Fruit fly (Drosophila melanogaster) whole organism, prepupa: ENCODE results near the gene euc.

ENCODE experiments used
- CG11294 ChIP-seq: fragments of 200-800 bp; sonication (Bioruptor generic); IDR thresholded peaks from 2 replicates; pipeline ENCODE4 v1.3.6; 2022; ENCODE audit warnings: missing biosample characterization, missing genetic modification characterization
- CG15336 ChIP-seq: fragments of 200-800 bp; sonication (Bioruptor generic); IDR thresholded peaks from 2 replicates; pipeline ENCODE4 v1.3.6; 2022; ENCODE audit warnings: missing biosample characterization, missing genetic modification characterization
- CG1621 ChIP-seq: fragments of 200-800 bp; sonication (Bioruptor generic); optimal IDR thresholded peaks from 3 replicates; lab custom pipeline; 2018; ENCODE audit warnings: missing biosample characterization, mild to moderate bottlenecking, missing genetic modification characterization
- CG16779 ChIP-seq: fragments of 200-800 bp; sonication (Bioruptor generic); optimal IDR thresholded peaks from 3 replicates; lab custom pipeline; 2017; ENCODE audit warnings: missing biosample characterization, mild to moderate bottlenecking, missing genetic modification characterization
- CG31627 ChIP-seq: fragments of 200-800 bp; sonication (Bioruptor generic); optimal IDR thresholded peaks from 3 replicates; lab custom pipeline; 2016; ENCODE audit warnings: missing biosample characterization, missing genetic modification characterization
- CG32006 ChIP-seq: fragments of 200-800 bp; sonication (Bioruptor generic); optimal IDR thresholded peaks from 3 replicates; lab custom pipeline; 2017; ENCODE audit warnings: missing biosample characterization, mild to moderate bottlenecking, missing genetic modification characterization
- CG34406 ChIP-seq: fragments of 200-800 bp; sonication (Bioruptor generic); optimal IDR thresholded peaks from 3 replicates; lab custom pipeline; 2016; ENCODE audit warnings: missing biosample characterization, missing genetic modification characterization
- CG4318 ChIP-seq: fragments of 200-800 bp; sonication (Bioruptor generic); optimal IDR thresholded peaks from 3 replicates; lab custom pipeline; 2017; ENCODE audit warnings: missing biosample characterization, mild to moderate bottlenecking, missing genetic modification characterization
- CG6163 ChIP-seq: fragments of 200-800 bp; sonication (Bioruptor generic); IDR thresholded peaks from 3 replicates; pipeline ENCODE4 v1.3.6; 2022; ENCODE audit warnings: missing biosample characterization, missing genetic modification characterization
- CG6276 ChIP-seq: fragments of 200-800 bp; sonication (Bioruptor generic); optimal IDR thresholded peaks from 2 replicates; lab custom pipeline; 2017; ENCODE audit warnings: missing biosample characterization, mild to moderate bottlenecking, missing genetic modification characterization
- CG6792 ChIP-seq: fragments of 200-800 bp; sonication (Bioruptor generic); optimal IDR thresholded peaks from 3 replicates; lab custom pipeline; 2016; ENCODE audit warnings: missing biosample characterization, missing genetic modification characterization
- CG6808 ChIP-seq: fragments of 200-800 bp; sonication (Bioruptor generic); optimal IDR thresholded peaks from 3 replicates; lab custom pipeline; 2017; ENCODE audit warnings: missing biosample characterization, missing genetic modification characterization, mild to moderate bottlenecking, moderate library complexity, missing genetic modification reagents
- CG7368 ChIP-seq: fragments of 200-800 bp; sonication (Bioruptor generic); optimal IDR thresholded peaks from 3 replicates; lab custom pipeline; 2016; ENCODE audit warnings: missing biosample characterization, missing genetic modification characterization
- CG8119 ChIP-seq: fragments of 200-800 bp; sonication (Bioruptor generic); IDR thresholded peaks from 3 replicates; pipeline ENCODE4 v1.3.6; 2022; ENCODE audit warnings: missing biosample characterization, missing genetic modification characterization
- CG8319 ChIP-seq: fragments of 200-800 bp; sonication (Bioruptor generic); optimal IDR thresholded peaks from 3 replicates; lab custom pipeline; 2016; ENCODE audit warnings: missing biosample characterization, missing genetic modification characterization
- CG8632 ChIP-seq: fragments of 200-800 bp; sonication (Bioruptor generic); optimal IDR thresholded peaks from 3 replicates; lab custom pipeline; 2016; ENCODE audit warnings: missing biosample characterization, missing genetic modification characterization
- CG9139 ChIP-seq: fragments of 200-800 bp; sonication (Bioruptor generic); optimal IDR thresholded peaks from 3 replicates; lab custom pipeline; 2017; ENCODE audit warnings: missing biosample characterization, mild to moderate bottlenecking, missing genetic modification characterization
- Eip75B ChIP-seq: fragments of 200-800 bp; sonication (Bioruptor generic); optimal IDR thresholded peaks from 3 replicates; lab custom pipeline; 2016; ENCODE audit warnings: missing biosample characterization, missing genetic modification characterization
- Eip78C ChIP-seq: fragments of 200-800 bp; sonication (Bioruptor generic); peaks from one replicate; lab custom pipeline; 2016; ENCODE audit warnings: missing biosample characterization, missing genetic modification characterization
- Eip93F ChIP-seq: fragments of 200-800 bp; sonication (Bioruptor generic); optimal IDR thresholded peaks from 2 replicates; lab custom pipeline; 2016; ENCODE audit warnings: missing biosample characterization, mild to moderate bottlenecking, missing genetic modification characterization
- Ets96B ChIP-seq: fragments of 200-800 bp; optimal IDR thresholded peaks from 2 replicates; lab custom pipeline; 2019; ENCODE audit warnings: missing biosample characterization, mild to moderate bottlenecking, missing genetic modification characterization, moderate library complexity
- Gug ChIP-seq: fragments of 200-800 bp; sonication (Bioruptor generic); IDR thresholded peaks from 2 replicates; pipeline ENCODE4 v1.3.6; 2022; ENCODE audit warnings: missing biosample characterization, missing genetic modification characterization
- Hr38 ChIP-seq: sonication (Bioruptor generic); optimal IDR thresholded peaks from 2 replicates; lab custom pipeline; 2016; ENCODE audit warnings: missing biosample characterization, missing genetic modification characterization
- Hr39 ChIP-seq: fragments of 200-800 bp; sonication (Bioruptor generic); optimal IDR thresholded peaks from 2 replicates; lab custom pipeline; 2016; ENCODE audit warnings: missing biosample characterization, missing genetic modification characterization
- Hr4 ChIP-seq: fragments of 200-800 bp; sonication (Bioruptor generic); optimal IDR thresholded peaks from 3 replicates; lab custom pipeline; 2016; ENCODE audit warnings: missing biosample characterization, missing genetic modification characterization
- Met ChIP-seq: fragments of 200-800 bp; sonication (Bioruptor generic); optimal IDR thresholded peaks from 3 replicates; lab custom pipeline; 2016; ENCODE audit warnings: missing biosample characterization, missing genetic modification characterization
- OdsH ChIP-seq: fragments of 200-800 bp; sonication (Bioruptor generic); optimal IDR thresholded peaks from 3 replicates; lab custom pipeline; 2016; ENCODE audit warnings: missing biosample characterization, missing genetic modification characterization
- Smox ChIP-seq: fragments of 200-800 bp; sonication (Bioruptor generic); optimal IDR thresholded peaks from 3 replicates; lab custom pipeline; 2016; ENCODE audit warnings: missing biosample characterization, missing genetic modification characterization
- Sox14 ChIP-seq: fragments of 200-800 bp; sonication (Bioruptor generic); optimal IDR thresholded peaks from 3 replicates; lab custom pipeline; 2016; ENCODE audit warnings: missing biosample characterization, missing genetic modification characterization
- Sox15 ChIP-seq: fragments of 200-800 bp; sonication (Bioruptor generic); optimal IDR thresholded peaks from 3 replicates; lab custom pipeline; 2016; ENCODE audit warnings: missing biosample characterization, missing genetic modification characterization
- achi ChIP-seq: fragments of 200-800 bp; sonication (Bioruptor generic); optimal IDR thresholded peaks from 3 replicates; lab custom pipeline; 2016; ENCODE audit warnings: missing biosample characterization, missing genetic modification characterization
- acj6 ChIP-seq: fragments of 200-800 bp; sonication (Bioruptor generic); optimal IDR thresholded peaks from 3 replicates; lab custom pipeline; 2016; ENCODE audit warnings: missing biosample characterization, missing genetic modification characterization
- dac ChIP-seq: fragments of 200-800 bp; sonication (Bioruptor generic); optimal IDR thresholded peaks from 2 replicates; lab custom pipeline; 2017; ENCODE audit warnings: missing biosample characterization, mild to moderate bottlenecking, missing genetic modification characterization
- dsx ChIP-seq: fragments of 200-800 bp; optimal IDR thresholded peaks from 3 replicates; lab custom pipeline; 2019; ENCODE audit warnings: missing biosample characterization, mild to moderate bottlenecking, missing genetic modification characterization, moderate library complexity; ENCODE audit not compliant: poor library complexity, severe bottlenecking
- esn ChIP-seq: fragments of 200-800 bp; sonication (Bioruptor generic); optimal IDR thresholded peaks from 2 replicates; lab custom pipeline; 2016; ENCODE audit warnings: missing biosample characterization, mild to moderate bottlenecking, missing genetic modification characterization, moderate library complexity
- fd59A ChIP-seq: fragments of 200-800 bp; sonication (Bioruptor generic); optimal IDR thresholded peaks from 2 replicates; lab custom pipeline; 2017; ENCODE audit warnings: missing biosample characterization, mild to moderate bottlenecking, missing genetic modification characterization, missing genetic modification reagents
- fd85E ChIP-seq: fragments of 200-800 bp; sonication (Bioruptor generic); optimal IDR thresholded peaks from 3 replicates; lab custom pipeline; 2016; ENCODE audit warnings: missing biosample characterization, missing genetic modification characterization
- fkh ChIP-seq: fragments of 200-800 bp; sonication (Bioruptor generic); optimal IDR thresholded peaks from 3 replicates; lab custom pipeline; 2017; ENCODE audit warnings: missing biosample characterization, mild to moderate bottlenecking, missing genetic modification characterization, moderate library complexity
- lz ChIP-seq: fragments of 200-800 bp; sonication (Bioruptor generic); optimal IDR thresholded peaks from 3 replicates; lab custom pipeline; 2016; ENCODE audit warnings: missing biosample characterization, missing genetic modification characterization
- net ChIP-seq: fragments of 200-800 bp; sonication (Bioruptor generic); optimal IDR thresholded peaks from 3 replicates; lab custom pipeline; 2016; ENCODE audit warnings: missing biosample characterization, missing genetic modification characterization
- pdm3 ChIP-seq: fragments of 200-800 bp; sonication (Bioruptor generic); optimal IDR thresholded peaks from 3 replicates; lab custom pipeline; 2016; ENCODE audit warnings: missing biosample characterization, missing genetic modification characterization
- salr ChIP-seq, 2 experiments: fragments of 200-800 bp; sonication (Bioruptor generic); optimal IDR thresholded peaks; 3 replicates each; lab custom pipeline; 2016 to 2018; ENCODE audit warnings: missing biosample characterization in 2 of 2, missing genetic modification characterization in 2 of 2, mild to moderate bottlenecking in 1 of 2
- spab ChIP-seq: fragments of 200-800 bp; sonication (Bioruptor generic); optimal IDR thresholded peaks from 2 replicates; lab custom pipeline; 2017; ENCODE audit warnings: missing biosample characterization, mild to moderate bottlenecking, missing genetic modification characterization, missing genetic modification reagents
- ss ChIP-seq, 2 experiments: fragments of 200-800 bp; sonication (Bioruptor generic); optimal IDR thresholded peaks; 2 replicates in 1 of 2; 3 replicates in 1 of 2; lab custom pipeline; 2017 to 2018; ENCODE audit warnings: mild to moderate bottlenecking in 2 of 2, missing biosample characterization in 2 of 2, missing genetic modification characterization in 2 of 2, moderate library complexity in 1 of 2
- svp ChIP-seq: fragments of 200-800 bp; sonication (Bioruptor generic); peaks from one replicate; lab custom pipeline; 2016; ENCODE audit warnings: missing biosample characterization, missing genetic modification characterization
- topi ChIP-seq: fragments of 200-800 bp; sonication (Bioruptor generic); optimal IDR thresholded peaks from 3 replicates; lab custom pipeline; 2016; ENCODE audit warnings: missing biosample characterization, missing genetic modification characterization
- vri ChIP-seq: fragments of 200-800 bp; sonication (Bioruptor generic); optimal IDR thresholded peaks from 3 replicates; lab custom pipeline; 2016; ENCODE audit warnings: missing biosample characterization, mild to moderate bottlenecking, missing genetic modification characterization

The euc gene

dm6 chr3R:18986089-18986887, 7.7 kb upstream of the euc start:
- TF ChIP-seq Sox15 (GFP tag; lab: Kevin White, UChicago) (no peak), CG15336 (GFP tag; lab: Robert Waterston, UW) (peak; percentile 52), CG6792 (GFP tag; lab: Kevin White, UChicago) (no peak), svp (peak; percentile 83), topi (no peak), fd59A (GFP tag; lab: Kevin White, UChicago) (peak; percentile 2), Smox (GFP tag; lab: Kevin White, UChicago) (peak; percentile 16), CG8632 (GFP tag; lab: Kevin White, UChicago) (peak; percentile 23), Met (GFP tag; lab: Kevin White, UChicago) (peak; percentile 16), CG9139 (no peak), CG32006 (GFP tag; lab: Kevin White, UChicago) (peak; percentile 47), lz (GFP tag; lab: Kevin White, UChicago) (peak; percentile 3), Hr4 (GFP tag; lab: Kevin White, UChicago) (peak; percentile 30), CG8119 (GFP tag; lab: Robert Waterston, UW) (peak; percentile 38; the same call in 1 of the 3 replicates), Ets96B (tag; lab: Kevin White, UChicago) (peak; percentile 1), CG31627 (GFP tag; lab: Kevin White, UChicago) (peak; percentile 0), Eip78C (GFP tag; lab: Kevin White, UChicago) (peak; percentile 68), CG4318 (GFP tag; lab: Kevin White, UChicago) (peak; percentile 5), Eip75B (no peak), Eip93F (no peak), acj6 (peak; percentile 41), fkh (GFP tag; lab: Kevin White, UChicago) (no peak), CG6808 (GFP tag; lab: Kevin White, UChicago) (no peak), Sox14 (peak; percentile 51), net (peak; percentile 13), OdsH (GFP tag; lab: Kevin White, UChicago) (peak; percentile 51), Gug (GFP tag; lab: Robert Waterston, UW) (0 out of 2 replicates have a peak, but pooled peaks have one; percentile 29), salr (GFP tag; optimal IDR thresholded peaks at IDR 0.05; lab: Kevin White, UChicago) (peak in 1 of 2 experiments; percentile 17), Hr39 (GFP tag; lab: Kevin White, UChicago) (peak; percentile 33), CG11294 (GFP tag; lab: Robert Waterston, UW) (peak; percentile 33; the same call in 1 of the 2 replicates), spab (GFP tag; lab: Kevin White, UChicago) (no peak), achi (peak; percentile 39), CG34406 (peak; percentile 34), CG6276 (peak; percentile 42), pdm3 (GFP tag; lab: Kevin White, UChicago) (peak; percentile 30)

DNA sequence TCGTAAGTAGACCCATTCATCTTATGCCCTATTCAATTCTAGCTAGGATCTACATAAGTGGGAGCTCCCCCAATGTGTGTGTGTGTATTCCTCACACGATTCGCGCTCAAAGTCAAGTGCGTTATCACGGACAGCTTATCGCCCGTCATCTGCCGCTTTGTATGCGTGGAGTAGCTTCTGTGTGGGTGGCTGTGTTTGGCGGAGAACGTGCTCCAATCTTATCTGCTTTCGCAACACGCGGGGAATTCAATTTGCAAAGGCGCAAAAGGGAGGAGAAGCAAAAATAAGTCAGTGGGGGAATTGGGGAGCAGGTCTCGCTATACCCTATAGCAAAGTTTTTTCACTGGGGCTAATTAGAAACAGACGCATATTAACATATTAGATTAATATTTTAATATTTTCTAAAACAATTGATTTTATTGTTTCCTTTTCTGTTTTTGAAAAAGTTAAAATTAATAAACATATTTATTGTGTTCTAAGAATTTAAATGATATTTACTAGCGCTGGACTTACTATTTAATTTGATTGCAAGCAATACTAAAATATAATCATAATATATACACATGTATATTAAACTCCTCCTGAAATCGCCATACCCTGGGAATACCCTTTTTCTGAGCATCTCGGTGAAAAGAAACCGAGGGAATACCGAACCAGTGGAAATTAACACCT, 6.6 kb upstream of the euc start:
- TF ChIP-seq fd85E (GFP tag; lab: Kevin White, UChicago) (peak; percentile 29), esn (GFP tag; lab: Kevin White, UChicago) (peak; percentile 93), CG6276 (peak; percentile 44), Hr39 (GFP tag; lab: Kevin White, UChicago) (peak; percentile 79), CG6163 (peak; percentile 58; the same call in 1 of the 3 replicates), spab (GFP tag; lab: Kevin White, UChicago) (peak; percentile 64), CG8319 (GFP tag; lab: Kevin White, UChicago) (peak; percentile 79), salr (GFP tag; optimal IDR thresholded peaks at IDR 0.05; lab: Kevin White, UChicago) (peak in 1 of 2 experiments; percentile 88), CG32006 (GFP tag; lab: Kevin White, UChicago) (peak; percentile 86), CG16779 (tag; lab: Kevin White, UChicago) (peak; percentile 59), dsx (peak; percentile 62), CG1621 (tag; lab: Kevin White, UChicago) (peak; percentile 3), svp (peak; percentile 87), ss (GFP tag; optimal IDR thresholded peaks at IDR 0.05; lab: Kevin White, UChicago) (peak in 1 of 2 experiments; percentile 47), Smox (GFP tag; lab: Kevin White, UChicago) (peak; percentile 89), CG8632 (GFP tag; lab: Kevin White, UChicago) (peak; percentile 88), Eip78C (GFP tag; lab: Kevin White, UChicago) (peak; percentile 93), dac (GFP tag; lab: Kevin White, UChicago) (no peak), vri (GFP tag; lab: Kevin White, UChicago) (peak; percentile 64), Hr38 (GFP tag; lab: Kevin White, UChicago) (no peak), CG7368 (GFP tag; lab: Kevin White, UChicago) (peak; percentile 76), Met (GFP tag; lab: Kevin White, UChicago) (peak; percentile 88), CG15336 (GFP tag; lab: Robert Waterston, UW) (peak; percentile 78; the same call in 1 of the 2 replicates)
